Worm (Caenorhabditis elegans) whole organism, early embryonic: Measurements from ENCODE around the gene mbk-2.

Experiments
- B0310.2 ChIP-seq: sonication (generic microtip); optimal IDR thresholded peaks from 2 replicates; lab custom pipeline; 2016; ENCODE audit warnings: mild to moderate bottlenecking, missing genetic modification characterization, missing compliant biosample characterization
- F13C5.2 ChIP-seq: sonication (generic microtip); optimal IDR thresholded peaks from 2 replicates; lab custom pipeline; 2017; ENCODE audit warnings: mild to moderate bottlenecking, missing genetic modification characterization, inconsistent platforms, missing compliant biosample characterization
- aly-1 ChIP-seq: sonication (generic microtip); optimal IDR thresholded peaks from 2 replicates; lab custom pipeline; 2016; ENCODE audit warnings: missing genetic modification characterization, missing compliant biosample characterization
- ama-1 ChIP-seq: fragments of 150-350 bp; optimal IDR thresholded peaks from 2 replicates; lab custom pipeline; 2014
- ceh-13 ChIP-seq: fragments of 200-800 bp; sonication (Bioruptor generic); optimal IDR thresholded peaks from 2 replicates; lab custom pipeline; 2018; ENCODE audit warnings: mild to moderate bottlenecking, missing genetic modification characterization, missing compliant biosample characterization
- ceh-36 ChIP-seq: sonication (generic microtip); optimal IDR thresholded peaks from 2 replicates; lab custom pipeline; 2016; ENCODE audit warnings: missing genetic modification characterization, inconsistent platforms, missing compliant biosample characterization
- ets-7 ChIP-seq: sonication (generic microtip); optimal IDR thresholded peaks from 2 replicates; lab custom pipeline; 2016; ENCODE audit warnings: missing genotype, missing genetic modification characterization, missing compliant biosample characterization
- flt-1 ChIP-seq: fragments of 200-800 bp; sonication (Bioruptor generic); IDR thresholded peaks from 2 replicates; pipeline ENCODE4 v1.3.6; 2022; ENCODE audit warnings: missing genetic modification characterization, missing compliant biosample characterization
- hmbx-1 ChIP-seq: sonication (generic microtip); optimal IDR thresholded peaks from 2 replicates; lab custom pipeline; 2016; ENCODE audit warnings: mild to moderate bottlenecking, missing genetic modification characterization, missing compliant biosample characterization
- hmg-4 ChIP-seq: fragments of 200-800 bp; sonication (Bioruptor generic); optimal IDR thresholded peaks from 2 replicates; lab custom pipeline; 2018; ENCODE audit warnings: mild to moderate bottlenecking, missing genetic modification characterization, missing compliant biosample characterization
- hnd-1 ChIP-seq: sonication (generic microtip); optimal IDR thresholded peaks from 2 replicates; lab custom pipeline; 2016; ENCODE audit warnings: missing genetic modification characterization, missing compliant biosample characterization
- pes-1 ChIP-seq: fragments of 200-800 bp; sonication (Bioruptor generic); IDR thresholded peaks from 2 replicates; pipeline ENCODE4 v1.3.6; 2022; ENCODE audit warnings: missing genetic modification reagents, missing genetic modification characterization, missing compliant biosample characterization
- scrt-1 ChIP-seq: fragments of 200-800 bp; sonication (Bioruptor generic); IDR thresholded peaks from 2 replicates; pipeline ENCODE4 v1.3.6; 2022; ENCODE audit warnings: missing genetic modification characterization, missing compliant biosample characterization
- sea-1 ChIP-seq: fragments of 200-800 bp; sonication (Bioruptor generic); conservative IDR thresholded peaks from 2 replicates; pipeline ENCODE4 v1.3.6; 2022; ENCODE audit warnings: missing genetic modification characterization, missing compliant biosample characterization
- tbx-11 ChIP-seq: fragments of 200-800 bp; sonication (Bioruptor generic); IDR thresholded peaks from 2 replicates; pipeline ENCODE4 v1.3.6; 2022; ENCODE audit warnings: missing genetic modification characterization, missing compliant biosample characterization
- tbx-37 ChIP-seq: fragments of 200-800 bp; sonication (Bioruptor generic); conservative IDR thresholded peaks from 2 replicates; pipeline ENCODE4 v1.3.6; 2022; ENCODE audit warnings: missing genetic modification reagents, missing genetic modification characterization, missing compliant biosample characterization
- tra-4 ChIP-seq: sonication (generic microtip); optimal IDR thresholded peaks from 2 replicates; lab custom pipeline; 2017; ENCODE audit warnings: missing genetic modification characterization, missing compliant biosample characterization

The mbk-2 gene

ce11 chrIV:13032153-13032552 is 23.2 kb downstream of the mbk-2 start:
- TF ChIP-seq sea-1: no peak
- no peak for TF ChIP-seq hmg-4
- no peak for TF ChIP-seq scrt-1
- TF ChIP-seq ceh-36: no peak
- TF ChIP-seq ama-1 (lab: Kevin White, UChicago): no peak
- TF ChIP-seq hnd-1 (tag; lab: Kevin White, UChicago): no peak

- peak; percentile 9 for TF ChIP-seq ama-1 (lab: Kevin White, UChicago)
- TF ChIP-seq aly-1: no peak
These were observed 24.6 kb downstream of the mbk-2 start for ce11 chrIV:13033516-13033915.

ce11 chrIV:13035302-13035701 is 26.3 kb downstream of the mbk-2 start:
- no peak for TF ChIP-seq B0310.2 (tag; lab: Kevin White, UChicago)
- no peak for TF ChIP-seq ceh-36
- no peak for TF ChIP-seq hnd-1 (tag; lab: Kevin White, UChicago)
- no peak for TF ChIP-seq sea-1
- TF ChIP-seq scrt-1: no peak
- TF ChIP-seq aly-1: no peak
- no peak for TF ChIP-seq flt-1
- no peak for TF ChIP-seq tbx-37 (GFP tag; lab: Robert Waterston, UW)

- TF ChIP-seq sea-1: no peak
- TF ChIP-seq pes-1 (GFP tag; lab: Robert Waterston, UW): no peak
- TF ChIP-seq hmg-4: no peak
- no peak for TF ChIP-seq B0310.2 (tag; lab: Kevin White, UChicago)
- TF ChIP-seq tra-4 (tag; lab: Kevin White, UChicago): no peak
- no peak for TF ChIP-seq scrt-1
- TF ChIP-seq flt-1: no peak
- TF ChIP-seq F13C5.2 (tag; lab: Kevin White, UChicago): no peak
These were observed 27.9 kb downstream of the mbk-2 start for ce11 chrIV:13036835-13037234.

- no peak for TF ChIP-seq hmbx-1 (tag; lab: Kevin White, UChicago)
- TF ChIP-seq hnd-1 (tag; lab: Kevin White, UChicago): no peak
- TF ChIP-seq ets-7 (tag; lab: Kevin White, UChicago): no peak
- no peak for TF ChIP-seq scrt-1
- TF ChIP-seq ceh-13 (GFP tag; lab: Kevin White, UChicago): no peak
- no peak for TF ChIP-seq F13C5.2 (tag; lab: Kevin White, UChicago)
- no peak for TF ChIP-seq flt-1
- no peak for TF ChIP-seq tra-4 (tag; lab: Kevin White, UChicago)
- no peak for TF ChIP-seq ama-1 (lab: Kevin White, UChicago)
- TF ChIP-seq pes-1 (GFP tag; lab: Robert Waterston, UW): no peak
- TF ChIP-seq hmg-4: no peak
- TF ChIP-seq aly-1: no peak
These were observed 29.9 kb downstream of the mbk-2 start, which contains the start of gene F49E11.2 for ce11 chrIV:13038888-13039287. TSS of gene F49E11.2 (minus strand) at chrIV:13038988.

DNA sequence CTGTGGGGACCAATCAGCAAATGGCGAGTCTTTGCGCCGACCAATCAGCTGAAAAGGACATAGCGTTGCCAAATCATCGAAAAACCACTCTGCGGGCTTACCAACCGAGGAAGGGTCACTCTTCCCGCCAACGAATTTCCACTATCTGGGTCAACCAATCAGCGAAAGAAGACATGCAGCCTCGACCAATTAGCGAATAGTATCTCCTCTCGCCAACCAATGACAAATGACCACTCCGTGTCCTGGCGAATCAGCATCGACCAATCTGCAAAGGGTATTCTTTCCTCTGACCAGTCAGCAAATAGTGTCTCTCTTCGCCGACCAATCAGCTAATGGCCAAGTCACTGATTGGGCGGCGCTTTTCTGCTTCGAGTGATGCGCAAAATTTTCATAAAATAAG is 32.5 kb downstream of the mbk-2 start:
- TF ChIP-seq hmg-4: no peak
- TF ChIP-seq ceh-13 (GFP tag; lab: Kevin White, UChicago): no peak
- no peak for TF ChIP-seq flt-1
- no peak for TF ChIP-seq ets-7 (tag; lab: Kevin White, UChicago)
- TF ChIP-seq pes-1 (GFP tag; lab: Robert Waterston, UW): no peak
- no peak for TF ChIP-seq aly-1
- no peak for TF ChIP-seq F13C5.2 (tag; lab: Kevin White, UChicago)
- TF ChIP-seq scrt-1: no peak
- TF ChIP-seq tbx-11 (GFP tag; lab: Robert Waterston, UW): no peak
- TF ChIP-seq ama-1 (lab: Kevin White, UChicago): no peak
- no peak for TF ChIP-seq B0310.2 (tag; lab: Kevin White, UChicago)
- no peak for TF ChIP-seq hmbx-1 (tag; lab: Kevin White, UChicago)

DNA sequence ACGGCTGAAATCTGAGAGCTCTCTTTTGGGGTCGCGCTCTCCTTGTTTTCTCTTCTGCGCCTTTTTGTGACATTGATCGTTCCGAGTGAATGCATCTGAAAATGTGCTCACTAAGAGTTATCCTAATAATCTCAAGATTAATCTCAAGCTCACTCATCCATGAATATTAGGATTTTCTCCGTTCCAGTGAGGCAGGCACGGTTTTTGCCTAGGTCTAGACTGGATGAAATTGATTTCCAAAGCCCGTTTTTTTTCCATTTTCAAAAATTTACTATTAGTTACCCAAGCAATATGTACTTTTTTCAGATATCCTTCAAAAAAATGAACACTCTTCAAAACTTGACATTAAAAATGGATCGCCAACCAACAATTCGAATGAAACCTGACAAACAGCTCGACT is 33.1 kb downstream of the mbk-2 start, which contains the start of gene amt-2:
TSS of gene amt-2 (plus strand) at position 301 of the 400 bp plus-strand sequence.
- no peak for TF ChIP-seq F13C5.2 (tag; lab: Kevin White, UChicago)
- no peak for TF ChIP-seq hmg-4
- TF ChIP-seq B0310.2 (tag; lab: Kevin White, UChicago): no peak
- TF ChIP-seq ceh-36: no peak
- TF ChIP-seq hmbx-1 (tag; lab: Kevin White, UChicago): no peak
- TF ChIP-seq sea-1: no peak

- TF ChIP-seq F13C5.2 (tag; lab: Kevin White, UChicago): no peak
- no peak for TF ChIP-seq ets-7 (tag; lab: Kevin White, UChicago)
- no peak for TF ChIP-seq ama-1 (lab: Kevin White, UChicago)
- no peak for TF ChIP-seq pes-1 (GFP tag; lab: Robert Waterston, UW)
- no peak for TF ChIP-seq scrt-1
- no peak for TF ChIP-seq flt-1
- TF ChIP-seq B0310.2 (tag; lab: Kevin White, UChicago): no peak
- no peak for TF ChIP-seq aly-1
- no peak for TF ChIP-seq sea-1
- no peak for TF ChIP-seq hmbx-1 (tag; lab: Kevin White, UChicago)
- TF ChIP-seq tbx-11 (GFP tag; lab: Robert Waterston, UW): no peak
- no peak for TF ChIP-seq ceh-13 (GFP tag; lab: Kevin White, UChicago)
- no peak for TF ChIP-seq hnd-1 (tag; lab: Kevin White, UChicago)
- TF ChIP-seq tbx-37 (GFP tag; lab: Robert Waterston, UW): no peak
- TF ChIP-seq tra-4 (tag; lab: Kevin White, UChicago): no peak
- no peak for TF ChIP-seq ceh-36
These were observed 36.0 kb downstream of the mbk-2 start for ce11 chrIV:13044980-13045379.

- TF ChIP-seq ceh-13 (GFP tag; lab: Kevin White, UChicago) (no peak), ama-1 (lab: Kevin White, UChicago) (no peak), scrt-1 (no peak), tbx-11 (GFP tag; lab: Robert Waterston, UW) (no peak), ets-7 (tag; lab: Kevin White, UChicago) (no peak), ceh-36 (no peak), hmbx-1 (tag; lab: Kevin White, UChicago) (no peak), aly-1 (no peak), tbx-37 (GFP tag; lab: Robert Waterston, UW) (no peak), flt-1 (no peak), pes-1 (GFP tag; lab: Robert Waterston, UW) (no peak), hmg-4 (no peak), F13C5.2 (tag; lab: Kevin White, UChicago) (no peak), hnd-1 (tag; lab: Kevin White, UChicago) (no peak), B0310.2 (tag; lab: Kevin White, UChicago) (no peak), sea-1 (no peak), tra-4 (tag; lab: Kevin White, UChicago) (no peak)
These were observed 37.9 kb downstream of the mbk-2 start, which contains the start of gene scl-9 for ce11 chrIV:13046848-13047247. TSS of gene scl-9 (plus strand) at chrIV:13047148.
